Worm (Caenorhabditis elegans) whole organism, L4/young adult: ENCODE measurements around the gene pqn-73.

Experiments
- W03F9.2 ChIP-seq: fragments of 150-350 bp; optimal IDR thresholded peaks from 2 replicates; lab custom pipeline; 2014; ENCODE audit warnings: missing biosample characterization, missing genetic modification characterization
- dao-5 ChIP-seq: sonication (generic microtip); optimal IDR thresholded peaks from 2 replicates; lab custom pipeline; 2016; ENCODE audit warnings: missing genotype, missing genetic modification characterization, moderate library complexity, missing compliant biosample characterization
- him-1 ChIP-seq: sonication (generic microtip); optimal IDR thresholded peaks from 2 replicates; lab custom pipeline; 2016; ENCODE audit warnings: missing genotype, missing genetic modification reagents, missing genetic modification characterization, missing compliant biosample characterization

- TF ChIP-seq W03F9.2 (tag; lab: Kevin White, UChicago) (no peak), him-1 (tag; lab: Kevin White, UChicago) (no peak), dao-5 (tag; lab: Kevin White, UChicago) (no peak)
Measured at ce11 chrII:8540412-8540811, at the start of gene pqn-73.
